Fruit fly (Drosophila melanogaster) whole organism, embryonic: ENCODE data around the gene orb.
A peak's percentile ranks its signal among the peaks of the same experiment; 100 is the strongest.

ENCODE experiments used
- Asciz ChIP-seq: fragments of 200-800 bp; sonication (Bioruptor generic); optimal IDR thresholded peaks from 2 replicates; lab custom pipeline; 2017; ENCODE audit warnings: missing biosample characterization, mild to moderate bottlenecking, missing genetic modification characterization, missing genetic modification reagents
- Awh ChIP-seq: fragments of 200-800 bp; sonication (Bioruptor generic); IDR thresholded peaks from 2 replicates; pipeline ENCODE4, ENCODE4 v1.3.6; 2022; ENCODE audit warnings: missing biosample characterization, missing genetic modification characterization
- B-H1 ChIP-seq: fragments of 200-800 bp; sonication (Bioruptor generic); IDR thresholded peaks from 3 replicates; pipeline ENCODE4 v1.3.6; 2022; ENCODE audit warnings: missing biosample characterization, missing genetic modification characterization
- CG10565 ChIP-seq: fragments of 200-800 bp; sonication (Bioruptor generic); optimal IDR thresholded peaks from 3 replicates; lab custom pipeline; 2016; ENCODE audit warnings: missing biosample characterization, mild to moderate bottlenecking, missing genetic modification characterization
- CG10979 ChIP-seq: fragments of 200-800 bp; sonication (Bioruptor generic); optimal IDR thresholded peaks from 2 replicates; lab custom pipeline; 2018; ENCODE audit warnings: missing biosample characterization, mild to moderate bottlenecking, missing genetic modification characterization, moderate library complexity
- CG13894 ChIP-seq: fragments of 200-800 bp; sonication (Bioruptor generic); optimal IDR thresholded peaks from 3 replicates; lab custom pipeline; 2018; ENCODE audit warnings: missing biosample characterization, mild to moderate bottlenecking, missing genetic modification characterization, moderate library complexity
- CG14965 ChIP-seq: fragments of 200-800 bp; sonication (Bioruptor generic); optimal IDR thresholded peaks from 2 replicates; lab custom pipeline; 2016; ENCODE audit warnings: missing biosample characterization, missing genetic modification characterization, borderline replicate concordance
- CG15479 ChIP-seq: fragments of 200-800 bp; sonication (Bioruptor generic); optimal IDR thresholded peaks from 3 replicates; lab custom pipeline; 2019; ENCODE audit warnings: missing biosample characterization, mild to moderate bottlenecking, missing genetic modification characterization, moderate library complexity
- CG1647 ChIP-seq: fragments of 200-800 bp; sonication (Bioruptor generic); optimal IDR thresholded peaks from 3 replicates; lab custom pipeline; 2016; ENCODE audit warnings: missing biosample characterization, missing genetic modification characterization
- CG16863 ChIP-seq: fragments of 200-800 bp; sonication (Bioruptor generic); optimal IDR thresholded peaks from 3 replicates; lab custom pipeline; 2016; ENCODE audit warnings: missing biosample characterization, missing genetic modification characterization
- CG1792 ChIP-seq: fragments of 200-800 bp; sonication (Bioruptor generic); optimal IDR thresholded peaks from 2 replicates; lab custom pipeline; 2016; ENCODE audit warnings: missing biosample characterization, missing genetic modification characterization
- CG18619 ChIP-seq: fragments of 200-800 bp; sonication (Bioruptor generic); optimal IDR thresholded peaks from 3 replicates; lab custom pipeline; 2017; ENCODE audit warnings: missing biosample characterization, mild to moderate bottlenecking, missing genetic modification characterization
- CG3065 ChIP-seq: fragments of 200-800 bp; sonication (Bioruptor generic); optimal IDR thresholded peaks from 2 replicates; lab custom pipeline; 2016; ENCODE audit warnings: missing biosample characterization, missing genetic modification characterization
- CG3163 ChIP-seq: fragments of 200-800 bp; sonication (Bioruptor generic); optimal IDR thresholded peaks from 3 replicates; lab custom pipeline; 2016; ENCODE audit warnings: missing biosample characterization, missing genetic modification characterization
- CG32767 ChIP-seq: fragments of 200-800 bp; sonication (Bioruptor generic); IDR thresholded peaks from 2 replicates; pipeline ENCODE4 v1.3.6; 2022; ENCODE audit warnings: missing biosample characterization, missing genetic modification characterization
- CG4328 ChIP-seq: fragments of 200-800 bp; sonication (Bioruptor generic); optimal IDR thresholded peaks from 3 replicates; lab custom pipeline; 2017; ENCODE audit warnings: missing biosample characterization, missing genetic modification reagents, missing genetic modification characterization
- CG5180 ChIP-seq: fragments of 200-800 bp; sonication (Bioruptor generic); optimal IDR thresholded peaks from 3 replicates; lab custom pipeline; 2017; ENCODE audit warnings: missing biosample characterization, missing genetic modification characterization, mild to moderate bottlenecking, moderate library complexity, missing genetic modification reagents
- CG6813 ChIP-seq: fragments of 200-800 bp; sonication (Bioruptor generic); optimal IDR thresholded peaks from 2 replicates; lab custom pipeline; 2017; ENCODE audit warnings: missing biosample characterization, missing genetic modification characterization, mild to moderate bottlenecking, moderate library complexity, missing genetic modification reagents
- CG7271 ChIP-seq: fragments of 200-800 bp; sonication (Bioruptor generic); optimal IDR thresholded peaks from 2 replicates; lab custom pipeline; 2018; ENCODE audit warnings: missing biosample characterization, mild to moderate bottlenecking, missing genetic modification characterization, moderate library complexity
- CG7839 ChIP-seq: fragments of 200-800 bp; sonication (Bioruptor generic); optimal IDR thresholded peaks from 3 replicates; lab custom pipeline; 2018; ENCODE audit warnings: missing biosample characterization, mild to moderate bottlenecking, missing genetic modification characterization, moderate library complexity
- CG8765 ChIP-seq: fragments of 200-800 bp; sonication (Bioruptor generic); IDR thresholded peaks from 2 replicates; pipeline ENCODE4 v1.3.6; 2022; ENCODE audit warnings: missing biosample characterization, missing genetic modification characterization
- CG9727 ChIP-seq: fragments of 200-800 bp; sonication (Bioruptor generic); optimal IDR thresholded peaks from 3 replicates; lab custom pipeline; 2017; ENCODE audit warnings: missing biosample characterization, mild to moderate bottlenecking, missing genetic modification characterization
- Doc2 ChIP-seq: fragments of 200-800 bp; sonication (Bioruptor generic); IDR thresholded peaks from 2 replicates; pipeline ENCODE4 v1.3.6; 2022; ENCODE audit warnings: missing biosample characterization, missing genetic modification characterization
- Dref ChIP-seq: fragments of 200-800 bp; sonication (Bioruptor generic); IDR thresholded peaks from 2 replicates; pipeline ENCODE4 v1.3.6; 2022; ENCODE audit warnings: missing biosample characterization, missing genetic modification characterization
- ERR ChIP-seq: fragments of 200-800 bp; sonication (Bioruptor generic); optimal IDR thresholded peaks from 2 replicates; lab custom pipeline; 2016; ENCODE audit warnings: missing biosample characterization, missing genetic modification characterization
- HLH54F ChIP-seq: fragments of 200-800 bp; sonication (Bioruptor generic); optimal IDR thresholded peaks from 3 replicates; lab custom pipeline; 2016; ENCODE audit warnings: missing biosample characterization, missing genetic modification characterization
- Med ChIP-seq: fragments of 200-800 bp; sonication (Bioruptor generic); peaks from one replicate; lab custom pipeline; 2016; ENCODE audit warnings: missing biosample characterization, missing genetic modification characterization, mild to moderate bottlenecking, inconsistent platforms, moderate library complexity
- Meics ChIP-seq: fragments of 200-800 bp; sonication (Bioruptor generic); optimal IDR thresholded peaks from 2 replicates; lab custom pipeline; 2017; ENCODE audit warnings: missing biosample characterization, mild to moderate bottlenecking, missing genetic modification characterization
- NFAT ChIP-seq: fragments of 200-800 bp; sonication (Bioruptor generic); IDR thresholded peaks from 2 replicates; pipeline ENCODE4 v1.3.6; 2022; ENCODE audit warnings: missing biosample characterization, missing genetic modification characterization
- Oaz ChIP-seq: fragments of 200-800 bp; sonication (Bioruptor generic); IDR thresholded peaks from 2 replicates; pipeline ENCODE4 v1.3.6; 2022; ENCODE audit warnings: missing biosample characterization, missing genetic modification characterization
- PHDP ChIP-seq: fragments of 200-800 bp; sonication (Bioruptor generic); optimal IDR thresholded peaks from 3 replicates; lab custom pipeline; 2018; ENCODE audit warnings: missing biosample characterization, mild to moderate bottlenecking, missing genetic modification characterization, moderate library complexity
- Ravus ChIP-seq: fragments of 200-800 bp; sonication (Bioruptor generic); IDR thresholded peaks from 2 replicates; pipeline ENCODE4 v1.3.6; 2022; ENCODE audit warnings: missing biosample characterization, missing genetic modification characterization
- bab2 ChIP-seq: fragments of 200-800 bp; sonication (Bioruptor generic); optimal IDR thresholded peaks from 2 replicates; lab custom pipeline; 2016; ENCODE audit warnings: missing biosample characterization, missing genetic modification characterization
- ci ChIP-seq: fragments of 200-800 bp; sonication (Bioruptor generic); IDR thresholded peaks from 3 replicates; pipeline ENCODE4 v1.3.6; 2022; ENCODE audit warnings: missing biosample characterization, missing genetic modification characterization
- da ChIP-seq: fragments of 200-800 bp; sonication (Bioruptor generic); optimal IDR thresholded peaks from 2 replicates; lab custom pipeline; 2016; ENCODE audit warnings: missing biosample characterization, missing genetic modification characterization
- ewg ChIP-seq: fragments of 200-800 bp; sonication (Bioruptor generic); optimal IDR thresholded peaks from 3 replicates; lab custom pipeline; 2017; ENCODE audit warnings: mild to moderate bottlenecking, missing biosample characterization, missing genetic modification reagents, missing genetic modification characterization
- eyg ChIP-seq: fragments of 200-800 bp; sonication (Bioruptor generic); optimal IDR thresholded peaks from 3 replicates; lab custom pipeline; 2016; ENCODE audit warnings: missing biosample characterization, missing genetic modification characterization
- fd3F ChIP-seq: fragments of 200-800 bp; sonication (Bioruptor generic); optimal IDR thresholded peaks from 2 replicates; lab custom pipeline; 2018; ENCODE audit warnings: missing biosample characterization, mild to moderate bottlenecking, missing genetic modification characterization, moderate library complexity
- fd64A ChIP-seq: fragments of 200-800 bp; sonication (Bioruptor generic); optimal IDR thresholded peaks from 3 replicates; lab custom pipeline; 2018; ENCODE audit warnings: missing biosample characterization, mild to moderate bottlenecking, missing genetic modification characterization
- fu2 ChIP-seq: fragments of 200-800 bp; sonication (Bioruptor generic); optimal IDR thresholded peaks from 2 replicates; lab custom pipeline; 2016; ENCODE audit warnings: missing biosample characterization, missing genetic modification characterization
- inv ChIP-seq: fragments of 200-800 bp; sonication (Bioruptor generic); IDR thresholded peaks from 2 replicates; pipeline ENCODE4 v1.3.6; 2022; ENCODE audit warnings: missing biosample characterization, missing genetic modification characterization; ENCODE audit not compliant: partially characterized antibody
- jigr1 ChIP-seq: fragments of 200-800 bp; sonication (Bioruptor generic); IDR thresholded peaks from 3 replicates; pipeline ENCODE4 v1.3.6; 2022; ENCODE audit warnings: missing biosample characterization, missing genetic modification characterization
- lab ChIP-seq: fragments of 200-800 bp; sonication (Bioruptor generic); optimal IDR thresholded peaks from 3 replicates; lab custom pipeline; 2017; ENCODE audit warnings: missing biosample characterization, missing genetic modification characterization, mild to moderate bottlenecking, moderate library complexity, missing genetic modification reagents
- peb ChIP-seq: fragments of 200-800 bp; sonication (Bioruptor generic); IDR thresholded peaks from 2 replicates; pipeline ENCODE4 v1.3.6; 2022; ENCODE audit warnings: missing biosample characterization, missing genetic modification characterization
- pita ChIP-seq: fragments of 200-800 bp; sonication (Bioruptor generic); optimal IDR thresholded peaks from 2 replicates; lab custom pipeline; 2017; ENCODE audit warnings: missing biosample characterization, mild to moderate bottlenecking, missing genetic modification characterization
- ranshi ChIP-seq: fragments of 200-800 bp; sonication (Bioruptor generic); IDR thresholded peaks from 2 replicates; pipeline ENCODE4 v1.3.6; 2022; ENCODE audit warnings: missing biosample characterization, missing genetic modification characterization
- sim ChIP-seq: fragments of 200-800 bp; sonication (Bioruptor generic); IDR thresholded peaks from 2 replicates; pipeline ENCODE4 v1.3.6; 2022; ENCODE audit warnings: missing biosample characterization, missing genetic modification characterization
- sisA ChIP-seq: fragments of 200-800 bp; sonication (Bioruptor generic); IDR thresholded peaks from 2 replicates; pipeline ENCODE4 v1.3.6; 2022; ENCODE audit warnings: missing biosample characterization, missing genetic modification characterization
- slp2 ChIP-seq: fragments of 200-800 bp; sonication (Bioruptor generic); optimal IDR thresholded peaks from 2 replicates; lab custom pipeline; 2016; ENCODE audit warnings: missing biosample characterization, missing genetic modification characterization
- wek ChIP-seq: fragments of 200-800 bp; sonication (Bioruptor generic); optimal IDR thresholded peaks from 3 replicates; lab custom pipeline; 2018; ENCODE audit warnings: missing biosample characterization, mild to moderate bottlenecking, missing genetic modification characterization, moderate library complexity

orb gene

dm6 chr3R:23239934-23240632, 40.6 kb downstream of the orb start (continued):
- TF ChIP-seq NFAT (GFP tag; lab: Robert Waterston, UW) (no peak), CG32767 (peak; percentile 56), jigr1 (GFP tag; lab: Robert Waterston, UW) (no peak), bab2 (peak; percentile 53), CG14965 (no peak), CG15479 (GFP tag; lab: Kevin White, UChicago) (no peak), B-H1 (GFP tag; lab: Robert Waterston, UW) (peak; percentile 40; the same call in 1 of the 3 replicates), ci (peak; percentile 85), CG10565 (GFP tag; lab: Kevin White, UChicago) (no peak), fd3F (GFP tag; lab: Kevin White, UChicago) (peak; percentile 39), fd64A (peak; percentile 4), sim (GFP tag; lab: Robert Waterston, UW) (no peak), lab (GFP tag; lab: Kevin White, UChicago) (peak; percentile 90), sisA (GFP tag; lab: Robert Waterston, UW) (peak; percentile 67), Doc2 (GFP tag; lab: Robert Waterston, UW) (no peak), ERR (GFP tag; lab: Kevin White, UChicago) (no peak), CG7839 (peak; percentile 87), CG9727 (GFP tag; lab: Kevin White, UChicago) (peak; percentile 69), CG4328 (GFP tag; lab: Kevin White, UChicago) (no peak), CG5180 (GFP tag; lab: Kevin White, UChicago) (peak; percentile 20), Ravus (GFP tag; lab: Robert Waterston, UW) (no peak; the same call in 1 of the 2 replicates), ewg (GFP tag; lab: Kevin White, UChicago) (peak; percentile 97), CG10979 (tag; lab: Kevin White, UChicago) (no peak), Oaz (peak; percentile 57), CG6813 (GFP tag; lab: Kevin White, UChicago) (peak; percentile 65), Dref (GFP tag; lab: Robert Waterston, UW) (no peak), Meics (peak; percentile 83), CG7271 (tag; lab: Kevin White, UChicago) (no peak), CG1792 (no peak), inv (GFP tag; lab: Robert Waterston, UW) (no peak), PHDP (tag; lab: Kevin White, UChicago) (peak; percentile 67), CG13894 (tag; lab: Kevin White, UChicago) (peak; percentile 28), CG3163 (GFP tag; lab: Kevin White, UChicago) (peak; percentile 4), peb (peak; percentile 45; the same call in 1 of the 2 replicates), CG1647 (GFP tag; lab: Kevin White, UChicago) (peak; percentile 13), CG18619 (peak; percentile 29), slp2 (GFP tag; lab: Kevin White, UChicago) (peak; percentile 45), CG16863 (GFP tag; lab: Kevin White, UChicago) (peak; percentile 34), HLH54F (GFP tag; lab: Kevin White, UChicago) (peak; percentile 27), wek (GFP tag; lab: Kevin White, UChicago) (no peak), Med (GFP tag; lab: Kevin White, UChicago) (peak; percentile 93), ranshi (GFP tag; lab: Robert Waterston, UW) (peak; percentile 31; the same call in 1 of the 2 replicates), fu2 (GFP tag; lab: Kevin White, UChicago) (no peak), da (GFP tag; lab: Kevin White, UChicago) (no peak), eyg (GFP tag; lab: Kevin White, UChicago) (no peak), Asciz (GFP tag; lab: Kevin White, UChicago) (peak; percentile 72), CG8765 (GFP tag; lab: Robert Waterston, UW) (no peak; the same call in 1 of the 2 replicates), Awh (peak; percentile 42; the same call in 1 of the 2 replicates), CG3065 (no peak), pita (no peak)
